Worm (Caenorhabditis elegans) whole organism, L2 larva: ENCODE results near the gene fbxa-224.

ENCODE experiments used
- ZK546.5 ChIP-seq: sonication (generic microtip); optimal IDR thresholded peaks from 2 replicates; lab custom pipeline; 2017; ENCODE audit warnings: missing biosample characterization, missing genetic modification characterization
- ama-1 ChIP-seq: fragments of 150-350 bp; optimal IDR thresholded peaks from 2 replicates; lab custom pipeline; 2018; ENCODE audit warnings: inconsistent platforms
- egl-27 ChIP-seq: sonication (generic microtip); optimal IDR thresholded peaks from 3 replicates; lab custom pipeline; 2017; ENCODE audit warnings: missing biosample characterization, missing genetic modification reagents, missing genetic modification characterization
- lin-13 ChIP-seq: fragments of 150-350 bp; optimal IDR thresholded peaks from 2 replicates; lab custom pipeline; 2014; ENCODE audit warnings: missing biosample characterization, missing genetic modification reagents, missing genetic modification characterization
- lin-39 ChIP-seq: fragments of 150-350 bp; optimal IDR thresholded peaks from 2 replicates; lab custom pipeline; 2014; ENCODE audit warnings: missing biosample characterization, missing genetic modification reagents, missing genetic modification characterization
- lsy-2 ChIP-seq, 2 experiments: fragments of 150-350 bp in 1 of 2; sonication (generic microtip) in 1 of 2; optimal IDR thresholded peaks; 2 replicates each; lab custom pipeline; 2014 to 2017; ENCODE audit warnings: missing biosample characterization in 2 of 2, missing genetic modification characterization in 2 of 2
- nhr-23 ChIP-seq: fragments of 150-350 bp; optimal IDR thresholded peaks from 2 replicates; lab custom pipeline; 2014; ENCODE audit warnings: missing biosample characterization, missing genetic modification reagents, missing genetic modification characterization
- snpc-4 ChIP-seq: fragments of 150-350 bp; optimal IDR thresholded peaks from 2 replicates; lab custom pipeline; 2014; ENCODE audit warnings: missing biosample characterization, missing genetic modification characterization
- zag-1 ChIP-seq: fragments of 150-350 bp; optimal IDR thresholded peaks from 2 replicates; lab custom pipeline; 2014; ENCODE audit warnings: missing biosample characterization, missing genetic modification characterization
- ztf-11 ChIP-seq: sonication (generic microtip); optimal IDR thresholded peaks from 2 replicates; lab custom pipeline; 2017; ENCODE audit warnings: missing biosample characterization, missing genetic modification characterization

- TF ChIP-seq lin-39 (tag; lab: Kevin White, UChicago), result no peak
- TF ChIP-seq nhr-23 (tag; lab: Kevin White, UChicago), result no peak
- TF ChIP-seq lsy-2 (tag; optimal IDR thresholded peaks at IDR 0.05; lab: Kevin White, UChicago), result no peak
- TF ChIP-seq snpc-4 (tag; lab: Kevin White, UChicago), result no peak
- TF ChIP-seq ama-1 (lab: Kevin White, UChicago), result no peak
- no peak for TF ChIP-seq ztf-11 (tag; lab: Kevin White, UChicago)
- TF ChIP-seq zag-1 (tag; lab: Kevin White, UChicago), result no peak
- TF ChIP-seq egl-27 (tag; lab: Kevin White, UChicago), result no peak
- no peak for TF ChIP-seq lin-13 (GFP tag; lab: Kevin White, UChicago)
- TF ChIP-seq ZK546.5 (tag; lab: Kevin White, UChicago), result no peak
Measured at ce11 chrII:7562616-7563015, 14.7 kb upstream of the fbxa-224 start.
